Worm (Caenorhabditis elegans) whole organism, young adult: ENCODE data around the gene K03H6.4.

Experiments
- B0035.1 ChIP-seq: sonication (generic microtip); optimal IDR thresholded peaks from 2 replicates; lab custom pipeline; 2016; ENCODE audit warnings: missing genetic modification characterization, mild to moderate bottlenecking, missing compliant biosample characterization, missing genotype, missing genetic modification reagents
- D2030.7 ChIP-seq: fragments of 200-800 bp; sonication (Bioruptor generic); IDR thresholded peaks from 2 replicates; pipeline ENCODE4 v1.3.6; 2022; ENCODE audit warnings: missing genetic modification reagents, missing genetic modification characterization, missing compliant biosample characterization
- F37B4.10 ChIP-seq: fragments of 200-800 bp; sonication (Bioruptor generic); IDR thresholded peaks from 2 replicates; pipeline ENCODE4 v1.3.6; 2022; ENCODE audit warnings: missing genetic modification characterization, missing compliant biosample characterization
- T26A5.8 ChIP-seq: sonication (generic microtip); optimal IDR thresholded peaks from 2 replicates; lab custom pipeline; 2016; ENCODE audit warnings: missing genetic modification characterization, missing compliant biosample characterization
- Y79H2A.3 ChIP-seq: fragments of 200-800 bp; sonication (Bioruptor generic); conservative IDR thresholded peaks from 2 replicates; pipeline ENCODE4 v1.3.6; 2022; ENCODE audit warnings: missing genetic modification reagents, missing genetic modification characterization, missing compliant biosample characterization
- ZK185.1 ChIP-seq: sonication (generic microtip); optimal IDR thresholded peaks from 2 replicates; lab custom pipeline; 2016; ENCODE audit warnings: mild to moderate bottlenecking, missing genetic modification characterization, missing compliant biosample characterization; ENCODE audit not compliant: poor library complexity, severe bottlenecking
- ama-1 ChIP-seq, 3 experiments: fragments of 150-350 bp in 1 of 3; sonication (generic microtip) in 2 of 3; optimal IDR thresholded peaks; 2 replicates each; lab custom pipeline; 2014 to 2018; ENCODE audit warnings: missing biosample characterization in 2 of 3, missing genetic modification characterization in 2 of 3, missing genetic modification reagents in 2 of 3
- attf-3 ChIP-seq: fragments of 200-800 bp; sonication (Bioruptor generic); conservative IDR thresholded peaks from 2 replicates; pipeline ENCODE4 v1.3.6; 2022; ENCODE audit warnings: missing genetic modification reagents, missing genetic modification characterization, missing compliant biosample characterization
- bed-2 ChIP-seq: fragments of 200-800 bp; sonication (Bioruptor generic); IDR thresholded peaks from 2 replicates; pipeline ENCODE4 v1.3.6; 2022; ENCODE audit warnings: missing genetic modification reagents, missing genetic modification characterization, missing compliant biosample characterization
- cebp-1 ChIP-seq, 2 experiments: fragments of 200-800 bp in 1 of 2; sonication (Bioruptor generic) in 1 of 2; sonication (generic microtip) in 1 of 2; IDR thresholded peaks in 1 of 2; optimal IDR thresholded peaks in 1 of 2; 2 replicates each; pipeline versions ENCODE4 v1.3.6 to Lab custom; 2017 to 2022; ENCODE audit warnings: missing compliant biosample characterization in 2 of 2, missing genetic modification characterization in 2 of 2, mild to moderate bottlenecking in 1 of 2, missing genetic modification reagents in 1 of 2, moderate library complexity in 1 of 2
- cebp-2 ChIP-seq: fragments of 200-800 bp; sonication (Bioruptor generic); IDR thresholded peaks from 2 replicates; pipeline ENCODE4 v1.3.6; 2022; ENCODE audit warnings: missing genetic modification characterization, missing compliant biosample characterization
- ceh-27 ChIP-seq: fragments of 200-800 bp; sonication (Bioruptor generic); optimal IDR thresholded peaks from 2 replicates; lab custom pipeline; 2018; ENCODE audit warnings: mild to moderate bottlenecking, missing genetic modification characterization, moderate library complexity, missing compliant biosample characterization
- ceh-91 ChIP-seq: fragments of 200-800 bp; sonication (Bioruptor generic); IDR thresholded peaks from 2 replicates; pipeline ENCODE4 v1.3.6; 2022; ENCODE audit warnings: missing genetic modification reagents, missing genetic modification characterization, missing compliant biosample characterization
- chd-7 ChIP-seq: sonication (generic microtip); optimal IDR thresholded peaks from 2 replicates; lab custom pipeline; 2016; ENCODE audit warnings: mild to moderate bottlenecking, missing genetic modification characterization, moderate library complexity, missing compliant biosample characterization
- dox-1 ChIP-seq: fragments of 200-800 bp; sonication (Bioruptor generic); IDR thresholded peaks from 2 replicates; pipeline ENCODE4 v1.3.6; 2022; ENCODE audit warnings: missing genetic modification reagents, missing genetic modification characterization, missing compliant biosample characterization
- dpl-1 ChIP-seq: fragments of 150-350 bp; optimal IDR thresholded peaks from 2 replicates; lab custom pipeline; 2014; ENCODE audit warnings: missing biosample characterization, missing genetic modification reagents, missing genetic modification characterization
- ets-4 ChIP-seq: fragments of 200-800 bp; sonication (Bioruptor generic); optimal IDR thresholded peaks from 2 replicates; lab custom pipeline; 2018; ENCODE audit warnings: mild to moderate bottlenecking, missing genetic modification characterization, missing compliant biosample characterization
- him-1 ChIP-seq: sonication (generic microtip); optimal IDR thresholded peaks from 2 replicates; lab custom pipeline; 2016; ENCODE audit warnings: missing genotype, missing genetic modification reagents, missing genetic modification characterization, missing compliant biosample characterization
- hlh-12 ChIP-seq: sonication (generic microtip); optimal IDR thresholded peaks from 2 replicates; lab custom pipeline; 2016; ENCODE audit warnings: missing genetic modification characterization, missing compliant biosample characterization
- hlh-26 ChIP-seq: fragments of 200-800 bp; sonication (Bioruptor generic); conservative IDR thresholded peaks from 2 replicates; pipeline ENCODE4 v1.3.6; 2022; ENCODE audit warnings: missing genetic modification reagents, missing genetic modification characterization, missing compliant biosample characterization
- lag-1 ChIP-seq: fragments of 200-800 bp; sonication (Bioruptor generic); IDR thresholded peaks from 2 replicates; pipeline ENCODE4 v1.3.6; 2022; ENCODE audit warnings: missing genetic modification reagents, missing genetic modification characterization, missing compliant biosample characterization
- let-607 ChIP-seq, 2 experiments: fragments of 200-800 bp in 1 of 2; sonication (Bioruptor generic) in 1 of 2; sonication (generic microtip) in 1 of 2; optimal IDR thresholded peaks; 2 replicates each; lab custom pipeline; 2016 to 2018; ENCODE audit warnings: mild to moderate bottlenecking in 2 of 2, missing compliant biosample characterization in 2 of 2, missing genetic modification characterization in 2 of 2, moderate library complexity in 2 of 2, missing genotype in 1 of 2
- lir-1 ChIP-seq: fragments of 200-800 bp; sonication (Bioruptor generic); conservative IDR thresholded peaks from 2 replicates; pipeline ENCODE4 v1.3.6; 2022; ENCODE audit warnings: missing genetic modification reagents, missing genetic modification characterization, missing compliant biosample characterization
- madf-6 ChIP-seq: fragments of 200-800 bp; sonication (Bioruptor generic); IDR thresholded peaks from 2 replicates; pipeline ENCODE4 v1.3.6; 2022; ENCODE audit warnings: missing genetic modification reagents, missing genetic modification characterization, missing compliant biosample characterization
- madf-8 ChIP-seq: fragments of 200-800 bp; sonication (Bioruptor generic); conservative IDR thresholded peaks from 2 replicates; pipeline ENCODE4 v1.3.6; 2022; ENCODE audit warnings: missing genetic modification reagents, missing genetic modification characterization, missing compliant biosample characterization
- mes-4 ChIP-seq: sonication (generic microtip); optimal IDR thresholded peaks from 2 replicates; lab custom pipeline; 2016; ENCODE audit warnings: missing genotype, missing genetic modification characterization, missing compliant biosample characterization
- mxl-1 ChIP-seq: sonication (generic microtip); optimal IDR thresholded peaks from 2 replicates; lab custom pipeline; 2016; ENCODE audit warnings: missing genetic modification characterization, missing compliant biosample characterization
- nfya-1 ChIP-seq: sonication (generic microtip); optimal IDR thresholded peaks from 2 replicates; lab custom pipeline; 2017; ENCODE audit warnings: antibody characterized with exemption, missing compliant biosample characterization, missing genetic modification characterization, borderline replicate concordance; ENCODE audit not compliant: insufficient read depth
- nfyb-1 ChIP-seq: fragments of 200-800 bp; sonication (Bioruptor generic); IDR thresholded peaks from 2 replicates; pipeline ENCODE4 v1.3.6; 2022; ENCODE audit warnings: missing genetic modification reagents, missing genetic modification characterization, missing compliant biosample characterization
- nhr-120 ChIP-seq: fragments of 200-800 bp; sonication (Bioruptor generic); IDR thresholded peaks from 2 replicates; pipeline ENCODE4 v1.3.6; 2022; ENCODE audit warnings: missing genetic modification characterization, missing compliant biosample characterization
- nhr-179 ChIP-seq: sonication (generic microtip); optimal IDR thresholded peaks from 2 replicates; lab custom pipeline; 2016; ENCODE audit warnings: mild to moderate bottlenecking, missing genetic modification characterization, missing compliant biosample characterization
- nhr-27 ChIP-seq: fragments of 200-800 bp; sonication (Bioruptor generic); optimal IDR thresholded peaks from 2 replicates; lab custom pipeline; 2018; ENCODE audit warnings: mild to moderate bottlenecking, missing genetic modification characterization, moderate library complexity, missing compliant biosample characterization
- nhr-90 ChIP-seq: sonication (generic microtip); optimal IDR thresholded peaks from 2 replicates; lab custom pipeline; 2016; ENCODE audit warnings: missing genotype, mild to moderate bottlenecking, missing genetic modification characterization, missing compliant biosample characterization
- pbrm-1 ChIP-seq: fragments of 200-800 bp; sonication (Bioruptor generic); IDR thresholded peaks from 2 replicates; pipeline ENCODE4 v1.3.6; 2022; ENCODE audit warnings: missing genetic modification reagents, missing genetic modification characterization, missing compliant biosample characterization
- rec-8 ChIP-seq, 2 experiments: sonication (generic microtip); optimal IDR thresholded peaks; 2 replicates each; lab custom pipeline; 2016; ENCODE audit warnings: mild to moderate bottlenecking in 2 of 2, missing genetic modification characterization in 2 of 2, missing genetic modification reagents in 2 of 2, missing genotype in 2 of 2, missing biosample characterization in 1 of 2, missing compliant biosample characterization in 1 of 2, moderate library complexity in 1 of 2
- repo-1 ChIP-seq: sonication (generic microtip); optimal IDR thresholded peaks from 2 replicates; lab custom pipeline; 2017; ENCODE audit warnings: mild to moderate bottlenecking, missing genetic modification characterization, missing compliant biosample characterization
- sdz-38 ChIP-seq: sonication (generic microtip); optimal IDR thresholded peaks from 2 replicates; lab custom pipeline; 2016; ENCODE audit warnings: missing genotype, missing genetic modification characterization, missing compliant biosample characterization
- sea-2 ChIP-seq: fragments of 200-800 bp; sonication (Bioruptor generic); IDR thresholded peaks from 2 replicates; pipeline ENCODE4 v1.3.6; 2022; ENCODE audit warnings: missing genetic modification characterization, missing compliant biosample characterization
- snpc-3.4 ChIP-seq: sonication (generic microtip); optimal IDR thresholded peaks from 2 replicates; lab custom pipeline; 2017; ENCODE audit warnings: missing genetic modification characterization, mild to moderate bottlenecking, missing compliant biosample characterization, antibody characterized with exemption, moderate library complexity, missing genotype, missing genetic modification reagents
- tbp1 ChIP-seq: fragments of 200-800 bp; sonication (Bioruptor generic); optimal IDR thresholded peaks from 2 replicates; lab custom pipeline; 2018; ENCODE audit warnings: mild to moderate bottlenecking, missing genetic modification characterization, missing compliant biosample characterization
- unc-130 ChIP-seq: sonication (generic microtip); optimal IDR thresholded peaks from 2 replicates; lab custom pipeline; 2016; ENCODE audit warnings: missing genetic modification reagents, missing genetic modification characterization, missing compliant biosample characterization
- unc-62 ChIP-seq: fragments of 150-350 bp; optimal IDR thresholded peaks from 2 replicates; lab custom pipeline; 2014; ENCODE audit warnings: missing biosample characterization, missing genetic modification reagents, missing genetic modification characterization
- zim-3 ChIP-seq: sonication (generic microtip); optimal IDR thresholded peaks from 2 replicates; lab custom pipeline; 2017; ENCODE audit warnings: mild to moderate bottlenecking, missing genetic modification characterization, moderate library complexity, missing compliant biosample characterization
- ztf-18 ChIP-seq: sonication (generic microtip); optimal IDR thresholded peaks from 2 replicates; lab custom pipeline; 2016; ENCODE audit warnings: missing genotype, mild to moderate bottlenecking, missing genetic modification characterization, missing compliant biosample characterization
- ztf-6 ChIP-seq: fragments of 200-800 bp; sonication (Bioruptor generic); IDR thresholded peaks from 2 replicates; pipeline ENCODE4 v1.3.6; 2022; ENCODE audit warnings: missing genetic modification reagents, missing genetic modification characterization, missing compliant biosample characterization

K03H6.4 gene

ce11 chrIV:1496679-1497033 is 24.5 kb downstream of the K03H6.4 start (continued):
- no peak for TF ChIP-seq let-607 (tag; optimal IDR thresholded peaks at IDR 0.05; lab: Kevin White, UChicago)
- TF ChIP-seq, all 124 proteins: peak for 7

ce11 chrIV:1496017-1496678 is 25.0 kb downstream of the K03H6.4 start, which contains the start of gene npp-20:
Gene npp-20, minus strand, starts transcription at chrIV:1496022.
- no peak; the same call in 1 of the 2 replicates for TF ChIP-seq D2030.7
- TF ChIP-seq nhr-90, result no peak
- peak; percentile 51 for TF ChIP-seq ZK185.1 (tag; lab: Kevin White, UChicago)
- TF ChIP-seq T26A5.8 (tag; lab: Kevin White, UChicago), result no peak
- no peak for TF ChIP-seq unc-130
- TF ChIP-seq sdz-38 (tag; lab: Kevin White, UChicago), result no peak
- no peak for TF ChIP-seq ztf-6
- TF ChIP-seq ceh-27, result no peak
- no peak for TF ChIP-seq nhr-27 (tag; lab: Kevin White, UChicago)
- no peak for TF ChIP-seq repo-1
- peak; percentile 95 for TF ChIP-seq ztf-18 (tag; lab: Kevin White, UChicago)
- TF ChIP-seq B0035.1 (tag; lab: Kevin White, UChicago), result no peak
- TF ChIP-seq nfya-1 (tag; lab: Kevin White, UChicago), result no peak
- TF ChIP-seq rec-8 (tag; optimal IDR thresholded peaks at IDR 0.05; lab: Kevin White, UChicago), result no peak
- TF ChIP-seq lag-1 (GFP tag; lab: Robert Waterston, UW), result no peak
- TF ChIP-seq madf-6, result peak; percentile 65
- TF ChIP-seq Y79H2A.3 (GFP tag; lab: Robert Waterston, UW), result no peak
- TF ChIP-seq dpl-1, result no peak
- no peak for TF ChIP-seq ets-4
- no peak for TF ChIP-seq attf-3
- no peak for TF ChIP-seq him-1 (tag; lab: Kevin White, UChicago)
- TF ChIP-seq zim-3 (tag; lab: Kevin White, UChicago), result no peak
- no peak for TF ChIP-seq ceh-91 (GFP tag; lab: Robert Waterston, UW)
- TF ChIP-seq snpc-3.4 (tag; lab: Kevin White, UChicago), result no peak
- TF ChIP-seq cebp-1 (GFP tag; IDR thresholded peaks at IDR 0.05; lab: Robert Waterston, UW), result no peak
- peak; percentile 52 for TF ChIP-seq cebp-1 (tag; optimal IDR thresholded peaks at IDR 0.05; lab: Kevin White, UChicago)
- no peak for TF ChIP-seq nhr-120 (GFP tag; lab: Robert Waterston, UW)
- TF ChIP-seq dox-1 (GFP tag; lab: Robert Waterston, UW), result 0 out of 2 replicates have a peak, but pooled peaks have one; percentile 32
- peak; percentile 59; the same call in 1 of the 2 replicates for TF ChIP-seq nfyb-1 (GFP tag; lab: Robert Waterston, UW)
- TF ChIP-seq mes-4, result no peak
- peak; percentile 16; the same call in 1 of the 2 replicates for TF ChIP-seq madf-8 (GFP tag; lab: Robert Waterston, UW)
- TF ChIP-seq bed-2, result no peak
- TF ChIP-seq ama-1 (optimal IDR thresholded peaks at IDR 0.05; lab: Kevin White, UChicago), result no peak
- no peak for TF ChIP-seq ama-1 (GFP tag; optimal IDR thresholded peaks at IDR 0.05; lab: Kevin White, UChicago)
- TF ChIP-seq F37B4.10, result no peak
- TF ChIP-seq lir-1, result no peak
- TF ChIP-seq unc-62 (GFP tag; lab: Kevin White, UChicago), result no peak
- TF ChIP-seq chd-7 (tag; lab: Kevin White, UChicago), result no peak
- no peak for TF ChIP-seq hlh-26 (GFP tag; lab: Robert Waterston, UW)
- TF ChIP-seq mxl-1 (tag; lab: Kevin White, UChicago), result no peak
- TF ChIP-seq tbp1 (GFP tag; lab: Kevin White, UChicago), result no peak
- no peak for TF ChIP-seq sea-2 (GFP tag; lab: Robert Waterston, UW)
- no peak for TF ChIP-seq hlh-12 (tag; lab: Kevin White, UChicago)
- TF ChIP-seq nhr-179, result no peak
- TF ChIP-seq cebp-2, result no peak
- peak; percentile 48; the same call in 1 of the 2 replicates for TF ChIP-seq pbrm-1 (GFP tag; lab: Robert Waterston, UW)
